Worm (Caenorhabditis elegans) whole organism, L1 larva: ENCODE results near the gene ddx-19.

Source experiments
- mdl-1 ChIP-seq, 2 experiments: fragments of 150-350 bp; optimal IDR thresholded peaks; 2 replicates each; lab custom pipeline; 2014 to 2017; ENCODE audit warnings: missing biosample characterization in 2 of 2, missing genetic modification characterization in 2 of 2, inconsistent platforms in 1 of 2
- nhr-237 ChIP-seq: fragments of 150-350 bp; optimal IDR thresholded peaks from 2 replicates; lab custom pipeline; 2014; ENCODE audit warnings: missing biosample characterization, missing genetic modification characterization
- pag-3 ChIP-seq: sonication (generic microtip); optimal IDR thresholded peaks from 2 replicates; lab custom pipeline; 2017; ENCODE audit warnings: missing genetic modification characterization, mild to moderate bottlenecking, missing compliant biosample characterization, antibody characterized with exemption, borderline replicate concordance; ENCODE audit not compliant: insufficient read depth
- skn-1 ChIP-seq: fragments of 150-350 bp; optimal IDR thresholded peaks from 2 replicates; lab custom pipeline; 2014; ENCODE audit warnings: missing biosample characterization, missing genetic modification characterization
- unc-130 ChIP-seq: fragments of 150-350 bp; optimal IDR thresholded peaks from 2 replicates; lab custom pipeline; 2017; ENCODE audit warnings: missing biosample characterization, missing genetic modification characterization, inconsistent platforms

DNA sequence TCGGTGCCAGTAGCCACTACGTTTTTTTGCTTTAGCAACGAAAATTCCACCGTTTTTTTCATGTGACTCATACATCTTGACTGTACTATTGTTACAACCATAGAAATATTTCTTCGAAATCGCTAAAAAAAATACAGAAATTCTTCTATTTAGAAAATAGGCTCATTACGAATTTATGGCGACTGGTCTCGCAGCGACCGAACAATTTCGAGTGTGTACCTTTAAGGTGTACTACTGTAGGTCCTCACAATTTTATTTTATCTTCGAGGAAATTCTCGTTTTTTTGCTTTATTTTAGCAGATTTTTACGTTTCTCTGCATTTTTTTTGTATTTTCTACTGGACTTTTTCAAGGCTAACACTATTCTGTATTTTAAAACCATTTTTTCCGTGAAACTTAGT is 5.3 kb downstream of the ddx-19 start:
- TF ChIP-seq skn-1 (tag; lab: Kevin White, UChicago) (no peak), unc-130 (tag; lab: Kevin White, UChicago) (no peak), mdl-1 (tag; optimal IDR thresholded peaks at IDR 0.05; lab: Kevin White, UChicago) (no peak), nhr-237 (tag; lab: Kevin White, UChicago) (no peak), pag-3 (tag; lab: Kevin White, UChicago) (no peak)
